Fruit fly (Drosophila melanogaster): ENCODE measurements around the gene CG14609.

Gene CG14609

dm6 chr3R:7249460-7249859 is 48.7 kb downstream of the CG14609 start, which contains the start of the genes CG1227 and Dtwd2 (continued):
- TF ChIP-seq Trl (optimal IDR thresholded peaks at IDR 0.05) (no peak), Trl (GFP tag; optimal IDR thresholded peaks at IDR 0.05) (peak; percentile 64), CG18764 (GFP tag; optimal IDR thresholded peaks at IDR 0.05) (no peak), B-H2 (GFP tag; optimal IDR thresholded peaks at IDR 0.05) (peak; percentile 92), tna (GFP tag; IDR thresholded peaks at IDR 0.05; ENCODE audit: partially characterized antibody) (no peak), NfI (GFP tag; optimal IDR thresholded peaks at IDR 0.05) (peak; percentile 92), Eip74EF (GFP tag; optimal IDR thresholded peaks at IDR 0.05) (peak in 1 of 2 experiments; percentile 94), Six4 (GFP tag; optimal IDR thresholded peaks at IDR 0.05) (peak; percentile 67), HHEX (GFP tag; optimal IDR thresholded peaks at IDR 0.05) (peak; percentile 79), shn (GFP tag; optimal IDR thresholded peaks at IDR 0.05) (no peak), Xrp1 (GFP tag; IDR thresholded peaks at IDR 0.05) (peak; percentile 96), wdn (GFP tag; IDR thresholded peaks at IDR 0.05) (peak; percentile 83), Fer1 (GFP tag; optimal IDR thresholded peaks at IDR 0.05) (no peak), sd (tag; optimal IDR thresholded peaks at IDR 0.05) (peak; percentile 92), CG32532 (GFP tag; IDR thresholded peaks at IDR 0.05) (peak; percentile 95), Ssrp (tag; optimal IDR thresholded peaks at IDR 0.05) (peak; percentile 92), CG4617 (GFP tag; optimal IDR thresholded peaks at IDR 0.05; ENCODE audit: borderline replicate concordance) (peak; percentile 50), CG9727 (GFP tag; optimal IDR thresholded peaks at IDR 0.05) (peak; percentile 90), Sin3A (optimal IDR thresholded peaks at IDR 0.05) (no peak), CG7839 (tag; optimal IDR thresholded peaks at IDR 0.05) (peak; percentile 95), chinmo (GFP tag; IDR thresholded peaks at IDR 0.05; ENCODE audit: partially characterized antibody) (no peak), CG9215 (GFP tag; IDR thresholded peaks at IDR 0.05) (peak; percentile 65), hb (GFP tag; IDR thresholded peaks at IDR 0.05; ENCODE audit: partially characterized antibody) (no peak), CG7357 (GFP tag; IDR thresholded peaks at IDR 0.05) (peak; percentile 73; the same call in 2 of the 3 replicates), CG8765 (GFP tag; IDR thresholded peaks at IDR 0.05) (peak; percentile 73; the same call in 1 of the 2 replicates), sens (GFP tag) (peak; percentile 96), CG11560 (tag; IDR thresholded peaks at IDR 0.05) (peak; percentile 70; the same call in 2 of the 3 replicates), oc (tag; optimal IDR thresholded peaks at IDR 0.05) (peak; percentile 93), Chrac-16 (GFP tag; optimal IDR thresholded peaks at IDR 0.05) (peak; percentile 67), chif (GFP tag; optimal IDR thresholded peaks at IDR 0.05) (peak; percentile 35 to 50), Dbx (GFP tag; IDR thresholded peaks at IDR 0.05) (peak; percentile 92), az2 (GFP tag; optimal IDR thresholded peaks at IDR 0.05) (peak; percentile 79), CG6654 (GFP tag; optimal IDR thresholded peaks at IDR 0.05) (peak; percentile 33), gsb-n (tag; optimal IDR thresholded peaks at IDR 0.05) (no peak), CG13287 (GFP tag; IDR thresholded peaks at IDR 0.05; ENCODE audit: partially characterized antibody) (peak; percentile 45; the same call in 1 of the 2 replicates), CG6254 (GFP tag; optimal IDR thresholded peaks at IDR 0.05) (peak; percentile 54), CG3847 (GFP tag; IDR thresholded peaks at IDR 0.05) (peak; percentile 91), CG6765 (GFP tag; optimal IDR thresholded peaks at IDR 0.05) (peak; percentile 92), CG14050 (GFP tag; IDR thresholded peaks at IDR 0.05) (peak; percentile 88), phol (tag; optimal IDR thresholded peaks at IDR 0.05) (peak; percentile 92), insv (GFP tag; optimal IDR thresholded peaks at IDR 0.05) (peak in 1 of 2 experiments; percentile 56), HmgD (GFP tag; optimal IDR thresholded peaks at IDR 0.05) (no peak), cad (GFP tag; optimal IDR thresholded peaks at IDR 0.05) (no peak), CG8359 (GFP tag; optimal IDR thresholded peaks at IDR 0.05; ENCODE audit: borderline replicate concordance) (peak; percentile 50), CG43689 (GFP tag; IDR thresholded peaks at IDR 0.05) (peak; percentile 82), Blimp-1 (GFP tag; optimal IDR thresholded peaks at IDR 0.05) (peak; percentile 88), CG4730 (GFP tag; IDR thresholded peaks at IDR 0.05) (peak; percentile 79), nau (GFP tag; optimal IDR thresholded peaks at IDR 0.05) (no peak), CG15514 (GFP tag; optimal IDR thresholded peaks at IDR 0.05) (peak; percentile 81), CG31388 (GFP tag; optimal IDR thresholded peaks at IDR 0.05) (no peak), Neu2 (GFP tag; optimal IDR thresholded peaks at IDR 0.05; ENCODE audit: borderline replicate concordance) (no peak)

Measured in whole organism, embryonic.